Fruit fly (Drosophila melanogaster) S2 (cell line): ENCODE data around the gene CG42446.

Experiments used
- CG8478 ChIP-seq: fragments of >200 bp; optimal IDR thresholded peaks from 2 replicates; lab custom pipeline; 2018
- CTCF ChIP-seq, 2 experiments: fragments of >200 bp; optimal IDR thresholded peaks; 2 replicates each; lab custom pipeline; 2018

- TF ChIP-seq CTCF (optimal IDR thresholded peaks at IDR 0.05; lab: Kevin White, UChicago) (peak; percentile 62), CG8478 (lab: Kevin White, UChicago) (no peak)
These were observed 48.5 kb upstream of the CG42446 start for dm6 chr3R:16408434-16408833.
